Worm (Caenorhabditis elegans): ENCODE results near the gene ins-8.

The ins-8 gene

DNA sequence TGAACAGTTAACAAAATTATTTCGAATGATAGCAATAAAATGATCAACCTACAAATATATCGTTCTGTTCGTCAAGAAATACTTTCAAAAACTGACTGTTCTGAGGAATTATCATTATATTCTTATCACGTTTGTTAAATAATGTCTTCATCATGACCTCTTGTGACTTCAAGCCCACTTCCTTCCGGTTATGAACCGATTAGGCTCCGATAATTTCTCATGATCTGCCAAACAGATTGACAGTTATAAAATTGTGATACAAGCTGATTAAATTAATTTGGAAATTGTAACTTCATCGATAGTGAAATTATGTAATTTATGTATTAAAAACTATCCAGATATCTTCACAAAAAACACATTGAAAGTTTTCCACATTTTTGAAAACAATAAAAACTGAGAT, at the start of gene ins-8:
Gene ins-8, minus strand, starts transcription at position 101 of the 400 bp plus-strand sequence.
- TF ChIP-seq elt-2 (tag; optimal IDR thresholded peaks at IDR 0.05) (no peak), nhr-77 (tag; optimal IDR thresholded peaks at IDR 0.05) (no peak), elt-3 (tag; optimal IDR thresholded peaks at IDR 0.05) (no peak), skn-1 (tag; optimal IDR thresholded peaks at IDR 0.05) (no peak), unc-62 (GFP tag; optimal IDR thresholded peaks at IDR 0.05) (no peak), ceh-82 (tag; optimal IDR thresholded peaks at IDR 0.05) (no peak), jun-1 (tag; optimal IDR thresholded peaks at IDR 0.05) (no peak), ceh-9 (tag; optimal IDR thresholded peaks at IDR 0.05) (no peak), ZK546.5 (tag; optimal IDR thresholded peaks at IDR 0.05) (no peak), zag-1 (tag; optimal IDR thresholded peaks at IDR 0.05) (no peak), aly-2 (tag; optimal IDR thresholded peaks at IDR 0.05) (no peak)

ce11 chrIV:9728376-9728775, 47.6 kb upstream of the ins-8 start, which contains the start of gene nhr-100:
Gene nhr-100 (plus strand): TSS chrIV:9728676.
- TF ChIP-seq nhr-67 (tag; optimal IDR thresholded peaks at IDR 0.05) (no peak), ceh-28 (tag; optimal IDR thresholded peaks at IDR 0.05) (no peak), skn-1 (tag; optimal IDR thresholded peaks at IDR 0.05) (no peak), lin-39 (tag; optimal IDR thresholded peaks at IDR 0.05) (no peak), eor-1 (tag; optimal IDR thresholded peaks at IDR 0.05) (no peak), ztf-11 (tag; optimal IDR thresholded peaks at IDR 0.05) (no peak), unc-62 (GFP tag; optimal IDR thresholded peaks at IDR 0.05) (no peak), elt-3 (tag; optimal IDR thresholded peaks at IDR 0.05) (no peak), snpc-4 (tag; optimal IDR thresholded peaks at IDR 0.05) (no peak), pqm-1 (tag; optimal IDR thresholded peaks at IDR 0.05) (no peak), nfya-1 (tag; optimal IDR thresholded peaks at IDR 0.05; ENCODE audit: insufficient read depth) (no peak), R02D3.7 (tag; optimal IDR thresholded peaks at IDR 0.05) (no peak), mml-1 (tag; optimal IDR thresholded peaks at IDR 0.05) (no peak), fos-1 (tag; optimal IDR thresholded peaks at IDR 0.05) (no peak), fkh-10 (GFP tag; optimal IDR thresholded peaks at IDR 0.05) (no peak)

ce11 chrIV:9727217-9727616, 46.5 kb upstream of the ins-8 start:
- TF ChIP-seq fos-1 (tag; optimal IDR thresholded peaks at IDR 0.05): no peak
- no peak for TF ChIP-seq nhr-77 (tag; optimal IDR thresholded peaks at IDR 0.05)

DNA sequence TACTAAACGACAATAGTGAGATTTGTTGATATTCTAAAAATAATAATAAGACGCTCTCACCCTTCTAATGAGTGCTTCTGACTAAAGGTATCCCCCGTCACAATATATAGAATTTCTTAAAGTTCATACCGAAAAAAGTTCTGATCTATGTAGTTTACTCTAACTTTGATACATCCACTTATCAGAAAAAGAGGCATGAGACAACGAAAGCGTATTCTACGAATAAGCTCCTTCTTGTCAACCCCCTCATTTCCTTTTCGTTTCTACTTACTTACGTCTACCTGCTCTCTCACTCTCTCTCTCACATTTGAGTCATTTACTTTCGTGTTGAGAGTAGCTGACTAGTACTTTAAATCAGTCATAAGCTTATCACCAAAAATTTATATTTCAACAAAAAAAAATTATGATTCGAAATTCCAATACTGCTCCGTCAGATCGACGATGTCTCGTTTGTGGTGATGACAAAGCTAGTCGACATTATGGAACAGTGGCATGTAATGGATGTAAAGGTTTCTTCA, 44.8 kb upstream of the ins-8 start:
- TF ChIP-seq fos-1 (tag; optimal IDR thresholded peaks at IDR 0.05): no peak
- TF ChIP-seq mml-1 (tag; optimal IDR thresholded peaks at IDR 0.05): no peak
- peak; percentile 66 for TF ChIP-seq nhr-11 (tag; optimal IDR thresholded peaks at IDR 0.05)
- TF ChIP-seq sea-2 (GFP tag; optimal IDR thresholded peaks at IDR 0.05): no peak

- no peak for TF ChIP-seq pqm-1 (tag; optimal IDR thresholded peaks at IDR 0.05)
- no peak for TF ChIP-seq sea-2 (GFP tag; optimal IDR thresholded peaks at IDR 0.05)
- no peak for TF ChIP-seq nhr-28 (tag; optimal IDR thresholded peaks at IDR 0.05)
- TF ChIP-seq ceh-9 (tag; optimal IDR thresholded peaks at IDR 0.05): no peak
- TF ChIP-seq unc-39 (tag; optimal IDR thresholded peaks at IDR 0.05): no peak
- no peak for TF ChIP-seq skn-1 (tag; optimal IDR thresholded peaks at IDR 0.05)
- TF ChIP-seq zag-1 (tag; optimal IDR thresholded peaks at IDR 0.05): no peak
- TF ChIP-seq ztf-11 (tag; optimal IDR thresholded peaks at IDR 0.05): no peak
- no peak for TF ChIP-seq ceh-82 (tag; optimal IDR thresholded peaks at IDR 0.05)
- TF ChIP-seq nhr-76 (tag; optimal IDR thresholded peaks at IDR 0.05): no peak
- TF ChIP-seq lin-39 (tag; optimal IDR thresholded peaks at IDR 0.05): no peak
- no peak for TF ChIP-seq nhr-43 (tag; optimal IDR thresholded peaks at IDR 0.05; ENCODE audit: poor library complexity, severe bottlenecking)
- TF ChIP-seq ama-1 (optimal IDR thresholded peaks at IDR 0.05): no peak
- TF ChIP-seq mml-1 (tag; optimal IDR thresholded peaks at IDR 0.05): no peak
These were observed 44.2 kb upstream of the ins-8 start, which contains the start of the genes nhr-138 and C28D4.18 for ce11 chrIV:9724948-9725347. Gene nhr-138 (plus strand): TSS chrIV:9725251. Gene C28D4.18 (plus strand): TSS chrIV:9725280.

- TF ChIP-seq ceh-28 (tag; optimal IDR thresholded peaks at IDR 0.05) (peak; percentile 26), elt-1 (tag; optimal IDR thresholded peaks at IDR 0.05) (peak; percentile 92), nhr-11 (tag; optimal IDR thresholded peaks at IDR 0.05) (no peak), nhr-23 (tag; optimal IDR thresholded peaks at IDR 0.05) (peak; percentile 75)
These were observed 42.4 kb upstream of the ins-8 start for ce11 chrIV:9723185-9723584.

Measured in whole organism, L3 larva.